Worm (Caenorhabditis elegans): Measurements from ENCODE around the gene rnh-2.

rnh-2 gene

DNA sequence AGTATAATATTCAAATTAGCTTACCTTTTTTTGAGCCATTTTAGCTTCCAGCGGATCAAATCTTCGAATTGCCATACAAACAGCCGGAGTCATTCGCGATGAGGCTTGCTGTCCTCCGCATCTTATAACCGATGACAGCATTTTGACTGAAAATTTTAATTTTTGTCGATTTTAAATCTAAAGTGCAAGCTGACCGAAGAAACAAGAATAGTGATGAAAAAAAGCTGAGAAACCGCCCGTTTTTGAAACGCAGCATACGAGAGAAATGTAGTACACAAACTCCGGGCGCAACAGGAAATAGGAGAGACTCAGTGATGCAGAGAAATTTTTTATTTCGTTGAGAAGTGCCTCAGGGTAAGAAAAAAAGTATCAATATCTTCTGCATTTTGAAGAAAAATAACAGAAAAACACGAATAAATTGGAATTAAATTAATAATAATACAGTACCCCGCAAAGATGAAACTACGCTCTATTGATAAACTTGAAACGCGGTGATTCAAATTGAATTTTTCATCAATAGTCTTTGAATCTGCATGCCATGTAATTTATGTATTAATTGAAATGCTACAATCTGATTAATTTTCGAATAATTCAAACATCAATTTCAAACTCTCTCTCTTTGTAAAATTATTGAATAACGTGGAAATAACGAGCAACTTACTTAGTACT is 33.7 kb upstream of the rnh-2 start (continued):
- TF ChIP-seq dmd-6 (GFP tag; IDR thresholded peaks at IDR 0.05) (peak; percentile 26; the same call in 1 of the 2 replicates), ceh-62 (tag; optimal IDR thresholded peaks at IDR 0.05) (no peak), hlh-11 (tag; optimal IDR thresholded peaks at IDR 0.05) (peak; percentile 47), mxl-3 (GFP tag; optimal IDR thresholded peaks at IDR 0.05) (peak; percentile 14), lin-39 (tag; optimal IDR thresholded peaks at IDR 0.05) (no peak), lsy-2 (tag; optimal IDR thresholded peaks at IDR 0.05) (peak in 1 of 2 experiments; percentile 82)

DNA sequence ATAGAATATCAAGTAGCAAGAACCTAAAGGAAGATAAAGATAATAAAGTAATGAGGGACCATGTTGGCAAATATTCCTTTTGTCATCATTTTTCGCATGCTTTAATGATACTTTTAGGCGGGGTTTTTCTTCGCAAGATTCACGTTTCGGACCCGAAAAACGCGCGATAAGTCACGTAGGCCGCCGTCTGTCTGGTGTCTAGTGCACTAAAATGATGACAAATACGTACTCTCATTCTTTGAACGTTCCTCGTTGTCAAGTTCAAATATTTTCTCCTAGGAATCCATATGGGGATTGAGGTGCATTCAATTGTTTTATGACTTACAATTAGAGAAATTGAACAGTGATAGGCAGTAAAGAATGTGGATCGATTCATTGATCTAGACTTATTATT is 33.2 kb upstream of the rnh-2 start, which contains the start of gene taap-1:
taap-1 (minus strand) TSS at position 79 of the 394 bp plus-strand sequence.
- TF ChIP-seq zip-11 (GFP tag; IDR thresholded peaks at IDR 0.05) (no peak), dmd-6 (GFP tag; IDR thresholded peaks at IDR 0.05) (peak; percentile 80), lin-39 (tag; optimal IDR thresholded peaks at IDR 0.05) (no peak), aha-1 (tag) (peak; percentile 100), dve-1 (tag; optimal IDR thresholded peaks at IDR 0.05; ENCODE audit: insufficient read depth) (no peak), ces-1 (GFP tag; optimal IDR thresholded peaks at IDR 0.05) (no peak), D1046.2 (GFP tag; IDR thresholded peaks at IDR 0.05) (no peak), aly-2 (tag; optimal IDR thresholded peaks at IDR 0.05) (no peak), hlh-11 (tag; optimal IDR thresholded peaks at IDR 0.05) (peak; percentile 39), mdl-1 (tag; optimal IDR thresholded peaks at IDR 0.05) (peak in 1 of 2 experiments; percentile 44), lin-38 (GFP tag; IDR thresholded peaks at IDR 0.05) (no peak), nhr-48 (tag; optimal IDR thresholded peaks at IDR 0.05) (peak; percentile 51), ztf-11 (tag; optimal IDR thresholded peaks at IDR 0.05) (no peak), F10B5.3 (tag; optimal IDR thresholded peaks at IDR 0.05) (no peak), F37D6.2 (tag; optimal IDR thresholded peaks at IDR 0.05) (no peak), hif-1 (tag; optimal IDR thresholded peaks at IDR 0.05) (peak; percentile 94 to 100), mes-2 (tag; optimal IDR thresholded peaks at IDR 0.05; ENCODE audit: poor library complexity, severe bottlenecking) (peak; percentile 15), mep-1 (tag; optimal IDR thresholded peaks at IDR 0.05) (peak; percentile 29), Y48G9A.11 (GFP tag; IDR thresholded peaks at IDR 0.05) (no peak), zfp-3 (GFP tag; conservative IDR thresholded peaks at IDR 0.05) (no peak), hlh-30 (tag; optimal IDR thresholded peaks at IDR 0.05; ENCODE audit: insufficient read depth) (peak; percentile 10), fos-1 (tag; optimal IDR thresholded peaks at IDR 0.05) (no peak), ceh-28 (tag; optimal IDR thresholded peaks at IDR 0.05) (no peak), ZK546.5 (tag; optimal IDR thresholded peaks at IDR 0.05) (no peak), nhr-28 (tag; optimal IDR thresholded peaks at IDR 0.05) (peak; percentile 4)

- TF ChIP-seq nhr-48 (tag; optimal IDR thresholded peaks at IDR 0.05): peak; percentile 73
- no peak for TF ChIP-seq egl-27 (tag; optimal IDR thresholded peaks at IDR 0.05)
- TF ChIP-seq zfp-3 (GFP tag; conservative IDR thresholded peaks at IDR 0.05): no peak
- no peak for TF ChIP-seq ztf-7 (tag; optimal IDR thresholded peaks at IDR 0.05)
- TF ChIP-seq hlh-11 (tag; optimal IDR thresholded peaks at IDR 0.05): peak; percentile 87
- peak; percentile 30 for TF ChIP-seq mes-2 (tag; optimal IDR thresholded peaks at IDR 0.05; ENCODE audit: poor library complexity, severe bottlenecking)
- peak; percentile 18 for TF ChIP-seq nhr-102 (tag; optimal IDR thresholded peaks at IDR 0.05)
- peak; percentile 63; the same call in 1 of the 2 replicates for TF ChIP-seq php-3 (GFP tag; IDR thresholded peaks at IDR 0.05)
- TF ChIP-seq lin-13 (GFP tag; optimal IDR thresholded peaks at IDR 0.05): peak; percentile 41
- peak; percentile 80 for TF ChIP-seq aha-1 (tag)
- TF ChIP-seq lsy-2 (tag; optimal IDR thresholded peaks at IDR 0.05): peak in 1 of 2 experiments; percentile 51
- no peak for TF ChIP-seq ceh-32 (tag; optimal IDR thresholded peaks at IDR 0.05; ENCODE audit: poor library complexity)
- TF ChIP-seq ceh-44 (GFP tag; IDR thresholded peaks at IDR 0.05): no peak
- no peak for TF ChIP-seq unc-39 (tag; optimal IDR thresholded peaks at IDR 0.05)
- no peak for TF ChIP-seq saeg-2 (GFP tag; IDR thresholded peaks at IDR 0.05)
- peak; percentile 16 for TF ChIP-seq nhr-25 (tag; optimal IDR thresholded peaks at IDR 0.05; ENCODE audit: borderline replicate concordance, insufficient read depth)
- TF ChIP-seq mdl-1 (tag; optimal IDR thresholded peaks at IDR 0.05): no peak
- TF ChIP-seq dpl-1 (GFP tag; optimal IDR thresholded peaks at IDR 0.05): no peak
- peak; percentile 54 for TF ChIP-seq hlh-30 (tag; optimal IDR thresholded peaks at IDR 0.05; ENCODE audit: insufficient read depth)
- TF ChIP-seq nhr-77 (tag; optimal IDR thresholded peaks at IDR 0.05): peak; percentile 73
- TF ChIP-seq dve-1 (tag; optimal IDR thresholded peaks at IDR 0.05; ENCODE audit: insufficient read depth): peak; percentile 94
- TF ChIP-seq arid-1 (GFP tag; conservative IDR thresholded peaks at IDR 0.05): no peak
- peak in 1 of 2 experiments; percentile 77 for TF ChIP-seq daf-16 (GFP tag; optimal IDR thresholded peaks at IDR 0.05)
- TF ChIP-seq daf-16 (tag; optimal IDR thresholded peaks at IDR 0.05): peak; percentile 98
- TF ChIP-seq hif-1 (tag; optimal IDR thresholded peaks at IDR 0.05): peak in 1 of 2 experiments; percentile 86
- TF ChIP-seq ceh-28 (tag; optimal IDR thresholded peaks at IDR 0.05): no peak
- TF ChIP-seq snpc-4 (tag; optimal IDR thresholded peaks at IDR 0.05): no peak
- no peak for TF ChIP-seq lin-38 (GFP tag; IDR thresholded peaks at IDR 0.05)
- TF ChIP-seq Y105C5A.15 (GFP tag; IDR thresholded peaks at IDR 0.05): no peak
These were observed 32.4 kb upstream of the rnh-2 start for ce11 chrII:8484546-8484945.
